Worm (Caenorhabditis elegans): ENCODE measurements around the gene hlb-1.

Gene hlb-1

ce11 chrX:13871110-13871509 lies 11.4 kb downstream of the hlb-1 start:
- TF ChIP-seq eyg-1 (tag; optimal IDR thresholded peaks at IDR 0.05), result no peak
- TF ChIP-seq ceh-45 (GFP tag; IDR thresholded peaks at IDR 0.05), result no peak
- no peak for TF ChIP-seq ztf-16 (tag; optimal IDR thresholded peaks at IDR 0.05)
- no peak for TF ChIP-seq hlh-8 (tag; optimal IDR thresholded peaks at IDR 0.05)
- no peak for TF ChIP-seq ceh-22 (tag; optimal IDR thresholded peaks at IDR 0.05)
- no peak for TF ChIP-seq dve-1 (tag; optimal IDR thresholded peaks at IDR 0.05)
- no peak for TF ChIP-seq fkh-6 (tag; optimal IDR thresholded peaks at IDR 0.05)
- no peak for TF ChIP-seq Y22D7AL.16 (tag; optimal IDR thresholded peaks at IDR 0.05)
- TF ChIP-seq nhr-232 (tag; optimal IDR thresholded peaks at IDR 0.05), result no peak
- TF ChIP-seq elt-4 (tag; optimal IDR thresholded peaks at IDR 0.05), result no peak
- TF ChIP-seq K02D7.2 (tag; optimal IDR thresholded peaks at IDR 0.05), result no peak
- TF ChIP-seq odd-2 (tag; optimal IDR thresholded peaks at IDR 0.05), result no peak
- TF ChIP-seq ceh-19 (GFP tag; optimal IDR thresholded peaks at IDR 0.05), result no peak
- TF ChIP-seq ceh-34 (tag; optimal IDR thresholded peaks at IDR 0.05), result no peak
- no peak for TF ChIP-seq npax-4 (tag; optimal IDR thresholded peaks at IDR 0.05)
- TF ChIP-seq elt-2 (tag; optimal IDR thresholded peaks at IDR 0.05), result no peak
- TF ChIP-seq ceh-6 (GFP tag; optimal IDR thresholded peaks at IDR 0.05), result no peak
- TF ChIP-seq zip-5 (tag; optimal IDR thresholded peaks at IDR 0.05), result no peak

- TF ChIP-seq unc-55 (GFP tag; optimal IDR thresholded peaks at IDR 0.05) (no peak), pha-4 (tag; optimal IDR thresholded peaks at IDR 0.05) (no peak), ttx-3 (tag; optimal IDR thresholded peaks at IDR 0.05) (no peak), ets-4 (tag; optimal IDR thresholded peaks at IDR 0.05) (no peak), nhr-11 (tag; optimal IDR thresholded peaks at IDR 0.05) (no peak), pqm-1 (tag; optimal IDR thresholded peaks at IDR 0.05) (no peak), ceh-31 (tag; optimal IDR thresholded peaks at IDR 0.05) (no peak), dve-1 (tag; optimal IDR thresholded peaks at IDR 0.05) (no peak), ceh-19 (GFP tag; optimal IDR thresholded peaks at IDR 0.05) (no peak), pag-3 (tag; optimal IDR thresholded peaks at IDR 0.05; ENCODE audit: borderline replicate concordance) (no peak), che-1 (tag; optimal IDR thresholded peaks at IDR 0.05) (no peak), ceh-18 (tag; optimal IDR thresholded peaks at IDR 0.05) (no peak), C38D4.7 (GFP tag; optimal IDR thresholded peaks at IDR 0.05) (no peak), T23F11.4 (GFP tag; optimal IDR thresholded peaks at IDR 0.05) (no peak), hlh-6 (tag; optimal IDR thresholded peaks at IDR 0.05) (no peak)
These were observed 18.3 kb downstream of the hlb-1 start, which contains the start of gene M03B6.3 for ce11 chrX:13864191-13864590. TSS of gene M03B6.3 (minus strand) at chrX:13864292.

ce11 chrX:13858693-13859092 lies 23.8 kb downstream of the hlb-1 start, which contains the start of gene M03B6.4:
TSS of gene M03B6.4 (plus strand) at chrX:13858841.
- TF ChIP-seq lin-11 (tag; optimal IDR thresholded peaks at IDR 0.05), result no peak
- TF ChIP-seq ceh-24 (tag; optimal IDR thresholded peaks at IDR 0.05), result no peak
- TF ChIP-seq pha-2 (tag; optimal IDR thresholded peaks at IDR 0.05), result no peak
- no peak for TF ChIP-seq ceh-45 (GFP tag; IDR thresholded peaks at IDR 0.05)
- TF ChIP-seq ttx-3 (tag; optimal IDR thresholded peaks at IDR 0.05), result no peak
- no peak for TF ChIP-seq fkh-6 (tag; optimal IDR thresholded peaks at IDR 0.05)
- TF ChIP-seq Y22D7AL.16 (tag; optimal IDR thresholded peaks at IDR 0.05), result no peak
- TF ChIP-seq hlh-13 (GFP tag; optimal IDR thresholded peaks at IDR 0.05), result no peak
- no peak for TF ChIP-seq nhr-232 (tag; optimal IDR thresholded peaks at IDR 0.05)
- no peak for TF ChIP-seq zip-5 (tag; optimal IDR thresholded peaks at IDR 0.05)
- TF ChIP-seq nhr-11 (tag; optimal IDR thresholded peaks at IDR 0.05), result no peak
- TF ChIP-seq madf-2 (tag; optimal IDR thresholded peaks at IDR 0.05), result no peak
- TF ChIP-seq gmeb-2 (tag; optimal IDR thresholded peaks at IDR 0.05), result no peak
- no peak for TF ChIP-seq ceh-18 (tag; optimal IDR thresholded peaks at IDR 0.05)

- TF ChIP-seq fkh-10 (GFP tag; optimal IDR thresholded peaks at IDR 0.05), result no peak
- no peak for TF ChIP-seq dmd-4 (tag; optimal IDR thresholded peaks at IDR 0.05; ENCODE audit: borderline replicate concordance)
- TF ChIP-seq sox-2 (GFP tag; IDR thresholded peaks at IDR 0.05), result no peak
- TF ChIP-seq ceh-18 (tag; optimal IDR thresholded peaks at IDR 0.05), result no peak
- no peak for TF ChIP-seq K09A11.1 (tag; optimal IDR thresholded peaks at IDR 0.05; ENCODE audit: insufficient read depth)
- TF ChIP-seq ceh-22 (tag; optimal IDR thresholded peaks at IDR 0.05), result no peak
- TF ChIP-seq ama-1 (optimal IDR thresholded peaks at IDR 0.05), result no peak
These were observed 26.6 kb downstream of the hlb-1 start for ce11 chrX:13855928-13856327.
